Fruit fly (Drosophila melanogaster) whole organism, embryonic: ENCODE data around the gene CG7497.
A peak's percentile ranks its signal among the peaks of the same experiment; 100 is the strongest.

Experiments used
- Ada2b ChIP-seq: fragments of 200-800 bp; sonication (Bioruptor generic); IDR thresholded peaks from 2 replicates; pipeline ENCODE4 v1.3.6; 2022; ENCODE audit warnings: missing biosample characterization, missing genetic modification characterization
- B-H2 ChIP-seq: fragments of 200-800 bp; sonication (Bioruptor generic); optimal IDR thresholded peaks from 2 replicates; lab custom pipeline; 2018; ENCODE audit warnings: missing biosample characterization, mild to moderate bottlenecking, missing genetic modification characterization
- Bdp1 ChIP-seq: fragments of 200-800 bp; sonication (Bioruptor generic); optimal IDR thresholded peaks from 3 replicates; lab custom pipeline; 2016; ENCODE audit warnings: missing biosample characterization, missing genetic modification characterization
- CG1024 ChIP-seq: fragments of 200-800 bp; sonication (Bioruptor generic); IDR thresholded peaks from 2 replicates; pipeline ENCODE4 v1.3.6; 2022; ENCODE audit warnings: missing biosample characterization, missing genetic modification characterization
- CG10366 ChIP-seq: fragments of 200-800 bp; sonication (Bioruptor generic); IDR thresholded peaks from 2 replicates; pipeline ENCODE4 v1.3.6; 2022; ENCODE audit warnings: missing biosample characterization, missing genetic modification characterization
- CG10543 ChIP-seq: fragments of 200-800 bp; sonication (Bioruptor generic); optimal IDR thresholded peaks from 3 replicates; lab custom pipeline; 2017; ENCODE audit warnings: missing biosample characterization, mild to moderate bottlenecking, missing genetic modification characterization, moderate library complexity
- CG11723 ChIP-seq: fragments of 200-800 bp; sonication (Bioruptor generic); optimal IDR thresholded peaks from 2 replicates; lab custom pipeline; 2017; ENCODE audit warnings: missing biosample characterization, mild to moderate bottlenecking, missing genetic modification characterization
- CG14667 ChIP-seq: fragments of 200-800 bp; sonication (Bioruptor generic); IDR thresholded peaks from 2 replicates; pipeline ENCODE4 v1.3.6; 2022; ENCODE audit warnings: missing biosample characterization, missing genetic modification characterization
- CG1602 ChIP-seq: fragments of 200-800 bp; sonication (Bioruptor generic); optimal IDR thresholded peaks from 3 replicates; lab custom pipeline; 2016; ENCODE audit warnings: missing biosample characterization, missing genetic modification characterization
- CG17802 ChIP-seq: fragments of 200-800 bp; sonication (Bioruptor generic); optimal IDR thresholded peaks from 2 replicates; lab custom pipeline; 2018; ENCODE audit warnings: missing biosample characterization, mild to moderate bottlenecking, missing genetic modification characterization, moderate library complexity
- CG17829 ChIP-seq: fragments of 200-800 bp; optimal IDR thresholded peaks from 2 replicates; lab custom pipeline; 2019; ENCODE audit warnings: missing biosample characterization, mild to moderate bottlenecking, missing genetic modification characterization, moderate library complexity
- CG1832 ChIP-seq: fragments of 200-800 bp; sonication (Bioruptor generic); optimal IDR thresholded peaks from 2 replicates; lab custom pipeline; 2017; ENCODE audit warnings: missing biosample characterization, mild to moderate bottlenecking, missing genetic modification characterization, inconsistent platforms
- CG2120 ChIP-seq: fragments of 200-800 bp; sonication (Bioruptor generic); optimal IDR thresholded peaks from 3 replicates; lab custom pipeline; 2016; ENCODE audit warnings: missing biosample characterization, missing genetic modification characterization
- CG2875 ChIP-seq: fragments of 200-800 bp; sonication (Bioruptor generic); optimal IDR thresholded peaks from 2 replicates; lab custom pipeline; 2017; ENCODE audit warnings: missing biosample characterization, mild to moderate bottlenecking, missing genetic modification characterization, missing genetic modification reagents
- CG30020 ChIP-seq: fragments of 200-800 bp; optimal IDR thresholded peaks from 2 replicates; lab custom pipeline; 2019; ENCODE audit warnings: missing biosample characterization, mild to moderate bottlenecking, missing genetic modification characterization, moderate library complexity
- CG30431 ChIP-seq: fragments of 200-800 bp; sonication (Bioruptor generic); optimal IDR thresholded peaks from 2 replicates; lab custom pipeline; 2017; ENCODE audit warnings: missing biosample characterization, missing genetic modification characterization
- CG31441 ChIP-seq: fragments of 200-800 bp; sonication (Bioruptor generic); IDR thresholded peaks from 2 replicates; pipeline ENCODE4 v1.3.6; 2022; ENCODE audit warnings: missing biosample characterization, missing genetic modification characterization
- CG3281 ChIP-seq: fragments of 200-800 bp; sonication (Bioruptor generic); optimal IDR thresholded peaks from 3 replicates; lab custom pipeline; 2017; ENCODE audit warnings: missing biosample characterization, mild to moderate bottlenecking, missing genetic modification characterization
- CG4820 ChIP-seq: fragments of 200-800 bp; sonication (Bioruptor generic); optimal IDR thresholded peaks from 3 replicates; lab custom pipeline; 2016; ENCODE audit warnings: missing biosample characterization, missing genetic modification characterization
- CG6813 ChIP-seq: fragments of 200-800 bp; sonication (Bioruptor generic); optimal IDR thresholded peaks from 2 replicates; lab custom pipeline; 2017; ENCODE audit warnings: missing biosample characterization, missing genetic modification characterization, mild to moderate bottlenecking, moderate library complexity, missing genetic modification reagents
- CG8281 ChIP-seq: fragments of 200-800 bp; sonication (Bioruptor generic); optimal IDR thresholded peaks from 2 replicates; lab custom pipeline; 2018; ENCODE audit warnings: missing biosample characterization, mild to moderate bottlenecking, missing genetic modification characterization, moderate library complexity
- CG8388 ChIP-seq: fragments of 200-800 bp; sonication (Bioruptor generic); optimal IDR thresholded peaks from 2 replicates; lab custom pipeline; 2019; ENCODE audit warnings: missing biosample characterization, mild to moderate bottlenecking, missing genetic modification characterization, moderate library complexity
- CG8924 ChIP-seq: fragments of 200-800 bp; optimal IDR thresholded peaks from 3 replicates; lab custom pipeline; 2019; ENCODE audit warnings: missing biosample characterization, mild to moderate bottlenecking, missing genetic modification characterization, moderate library complexity
- CG9215 ChIP-seq: fragments of 200-800 bp; sonication (Bioruptor generic); IDR thresholded peaks from 2 replicates; pipeline ENCODE4 v1.3.6; 2022; ENCODE audit warnings: missing biosample characterization, missing genetic modification characterization
- CG9932 ChIP-seq: fragments of 200-800 bp; sonication (Bioruptor generic); IDR thresholded peaks from 2 replicates; pipeline ENCODE4 v1.3.6; 2022; ENCODE audit warnings: missing biosample characterization, missing genetic modification characterization
- D19A ChIP-seq: fragments of 200-800 bp; optimal IDR thresholded peaks from 3 replicates; lab custom pipeline; 2019; ENCODE audit warnings: missing biosample characterization, mild to moderate bottlenecking, missing genetic modification characterization, moderate library complexity
- Doc2 ChIP-seq: fragments of 200-800 bp; sonication (Bioruptor generic); IDR thresholded peaks from 2 replicates; pipeline ENCODE4 v1.3.6; 2022; ENCODE audit warnings: missing biosample characterization, missing genetic modification characterization
- Eip74EF ChIP-seq, 2 experiments: fragments of 200-800 bp in 1 of 2; fragments of >200 bp in 1 of 2; sonication (Bioruptor generic) in 1 of 2; optimal IDR thresholded peaks; 2 replicates each; lab custom pipeline; 2017 to 2019; ENCODE audit warnings: missing biosample characterization in 2 of 2, missing genetic modification characterization in 2 of 2, mild to moderate bottlenecking in 1 of 2, moderate library complexity in 1 of 2
- Jarid2 ChIP-seq: fragments of 200-800 bp; sonication (Bioruptor generic); optimal IDR thresholded peaks from 3 replicates; lab custom pipeline; 2017; ENCODE audit warnings: mild to moderate bottlenecking, missing biosample characterization, missing genetic modification reagents, missing genetic modification characterization
- Opbp ChIP-seq: fragments of 200-800 bp; sonication (Bioruptor generic); IDR thresholded peaks from 3 replicates; pipeline ENCODE4 v1.3.6; 2022; ENCODE audit warnings: missing biosample characterization, missing genetic modification characterization; ENCODE audit not compliant: partially characterized antibody
- Rfx ChIP-seq: fragments of 200-800 bp; sonication (Bioruptor generic); IDR thresholded peaks from 2 replicates; pipeline ENCODE4 v1.3.6; 2022; ENCODE audit warnings: missing biosample characterization, missing genetic modification characterization
- Side ChIP-seq: fragments of 200-800 bp; sonication (Bioruptor generic); optimal IDR thresholded peaks from 2 replicates; lab custom pipeline; 2016; ENCODE audit warnings: missing biosample characterization, missing genetic modification characterization
- ap ChIP-seq: fragments of 200-800 bp; sonication (Bioruptor generic); IDR thresholded peaks from 2 replicates; pipeline ENCODE4 v1.3.6; 2022; ENCODE audit warnings: missing biosample characterization, missing genetic modification characterization
- az2 ChIP-seq: fragments of 200-800 bp; sonication (Bioruptor generic); optimal IDR thresholded peaks from 3 replicates; lab custom pipeline; 2016; ENCODE audit warnings: missing biosample characterization, missing genetic modification characterization
- br ChIP-seq: fragments of >200 bp; optimal IDR thresholded peaks from 2 replicates; lab custom pipeline; 2017
- chn ChIP-seq: fragments of 200-800 bp; sonication (Bioruptor generic); optimal IDR thresholded peaks from 2 replicates; lab custom pipeline; 2016; ENCODE audit warnings: missing biosample characterization, missing genetic modification characterization
- ci ChIP-seq: fragments of 200-800 bp; sonication (Bioruptor generic); IDR thresholded peaks from 3 replicates; pipeline ENCODE4 v1.3.6; 2022; ENCODE audit warnings: missing biosample characterization, missing genetic modification characterization
- dimm ChIP-seq: fragments of 200-800 bp; sonication (Bioruptor generic); IDR thresholded peaks from 2 replicates; pipeline ENCODE4 v1.3.6; 2022; ENCODE audit warnings: missing biosample characterization, missing genetic modification characterization
- eyg ChIP-seq: fragments of 200-800 bp; sonication (Bioruptor generic); optimal IDR thresholded peaks from 3 replicates; lab custom pipeline; 2016; ENCODE audit warnings: missing biosample characterization, missing genetic modification characterization
- fd64A ChIP-seq: fragments of 200-800 bp; sonication (Bioruptor generic); optimal IDR thresholded peaks from 3 replicates; lab custom pipeline; 2018; ENCODE audit warnings: missing biosample characterization, mild to moderate bottlenecking, missing genetic modification characterization
- fru ChIP-seq: fragments of >200 bp; optimal IDR thresholded peaks from 2 replicates; lab custom pipeline; 2017
- gem ChIP-seq: fragments of 200-800 bp; sonication (Bioruptor generic); optimal IDR thresholded peaks from 2 replicates; lab custom pipeline; 2019; ENCODE audit warnings: missing biosample characterization, mild to moderate bottlenecking, missing genetic modification characterization, moderate library complexity
- hb ChIP-seq: fragments of 200-800 bp; sonication (Bioruptor generic); IDR thresholded peaks from 3 replicates; pipeline ENCODE4 v1.3.6; 2022; ENCODE audit warnings: missing biosample characterization, missing genetic modification characterization; ENCODE audit not compliant: partially characterized antibody
- ind ChIP-seq: fragments of 200-800 bp; sonication (Bioruptor generic); optimal IDR thresholded peaks from 3 replicates; lab custom pipeline; 2016; ENCODE audit warnings: missing biosample characterization, missing genetic modification characterization
- ken ChIP-seq: fragments of 200-800 bp; sonication (Bioruptor generic); IDR thresholded peaks from 3 replicates; pipeline ENCODE4 v1.3.6; 2022; ENCODE audit warnings: missing biosample characterization, missing genetic modification characterization
- pzg ChIP-seq: fragments of 200-800 bp; sonication (Bioruptor generic); optimal IDR thresholded peaks from 3 replicates; lab custom pipeline; 2018; ENCODE audit warnings: missing biosample characterization, mild to moderate bottlenecking, missing genetic modification characterization, moderate library complexity
- run ChIP-seq: fragments of 200-800 bp; sonication (Bioruptor generic); optimal IDR thresholded peaks from 3 replicates; lab custom pipeline; 2018; ENCODE audit warnings: missing biosample characterization, mild to moderate bottlenecking, missing genetic modification characterization
- sd ChIP-seq: fragments of 200-800 bp; sonication (Bioruptor generic); optimal IDR thresholded peaks from 3 replicates; lab custom pipeline; 2018; ENCODE audit warnings: missing biosample characterization, mild to moderate bottlenecking, missing genetic modification characterization, moderate library complexity
- sens-2 ChIP-seq: fragments of 200-800 bp; sonication (Bioruptor generic); IDR thresholded peaks from 2 replicates; pipeline ENCODE4 v1.3.6; 2022; ENCODE audit warnings: missing biosample characterization, missing genetic modification characterization
- unc-4 ChIP-seq: fragments of 200-800 bp; sonication (Bioruptor generic); IDR thresholded peaks from 2 replicates; pipeline ENCODE4 v1.3.6; 2022; ENCODE audit warnings: missing biosample characterization, missing genetic modification characterization; ENCODE audit not compliant: partially characterized antibody
- z ChIP-seq: fragments of 200-800 bp; sonication (Bioruptor generic); IDR thresholded peaks from 3 replicates; pipeline ENCODE4 v1.3.6; 2022; ENCODE audit warnings: missing biosample characterization, missing genetic modification characterization
- zf30C ChIP-seq: fragments of 200-800 bp; sonication (Bioruptor generic); optimal IDR thresholded peaks from 3 replicates; lab custom pipeline; 2018; ENCODE audit warnings: missing biosample characterization, mild to moderate bottlenecking, missing genetic modification characterization

Gene CG7497

DNA sequence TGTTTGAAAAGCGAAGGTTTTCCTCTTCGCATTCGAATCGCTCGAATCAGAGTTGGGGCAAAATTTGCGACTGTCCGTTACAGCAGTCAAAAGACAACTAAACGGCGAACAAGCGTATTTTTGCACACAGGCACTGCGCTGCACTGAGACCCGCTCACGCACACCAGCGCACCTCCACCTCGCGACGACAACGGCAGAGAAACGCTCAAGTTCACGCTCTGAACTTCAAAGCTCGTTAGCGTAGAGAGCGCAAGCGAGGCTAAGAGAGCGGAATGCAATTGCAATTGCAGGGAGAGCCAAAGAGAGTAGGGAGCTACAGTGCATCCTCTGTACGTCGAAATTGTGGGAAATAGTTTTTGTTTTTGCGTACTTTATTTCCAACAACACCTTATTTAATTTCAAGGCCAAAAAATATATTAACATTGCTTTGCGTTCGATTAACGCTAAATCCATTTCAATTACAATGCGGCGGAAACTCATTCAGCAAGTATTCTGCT, 14.0 kb upstream of the CG7497 start, which contains the start of gene Eip74EF (continued):
- TF ChIP-seq Jarid2 (GFP tag; lab: Kevin White, UChicago) (peak; percentile 72), br (no peak), CG30020 (tag; lab: Kevin White, UChicago) (no peak), CG17829 (no peak), gem (tag; lab: Kevin White, UChicago) (peak; percentile 15), ind (peak; percentile 1), eyg (GFP tag; lab: Kevin White, UChicago) (no peak), fru (lab: Kevin White, UChicago) (no peak), CG2875 (GFP tag; lab: Kevin White, UChicago) (no peak), ap (no peak), ken (GFP tag; lab: Robert Waterston, UW) (no peak; the same call in 2 of the 3 replicates), Side (GFP tag; lab: Kevin White, UChicago) (no peak), z (GFP tag; lab: Robert Waterston, UW) (peak; percentile 90), B-H2 (GFP tag; lab: Kevin White, UChicago) (no peak), Doc2 (no peak), Eip74EF (GFP tag; optimal IDR thresholded peaks at IDR 0.05; lab: Kevin White, UChicago) (peak in 1 of 2 experiments; percentile 55), ci (GFP tag; lab: Robert Waterston, UW) (peak; percentile 63), CG8281 (no peak), CG3281 (GFP tag; lab: Kevin White, UChicago) (no peak), Rfx (GFP tag; lab: Robert Waterston, UW) (0 out of 2 replicates have a peak, but pooled peaks have one; percentile 20), CG4820 (GFP tag; lab: Kevin White, UChicago) (no peak), Bdp1 (GFP tag; lab: Kevin White, UChicago) (no peak), D19A (tag; lab: Kevin White, UChicago) (no peak), CG8924 (tag; lab: Kevin White, UChicago) (no peak), CG6813 (GFP tag; lab: Kevin White, UChicago) (no peak), CG10366 (GFP tag; lab: Robert Waterston, UW) (no peak), fd64A (no peak), CG9215 (GFP tag; lab: Robert Waterston, UW) (no peak), CG1602 (GFP tag; lab: Kevin White, UChicago) (no peak), hb (GFP tag; lab: Robert Waterston, UW) (no peak), CG31441 (GFP tag; lab: Robert Waterston, UW) (no peak), pzg (no peak), CG9932 (GFP tag; lab: Robert Waterston, UW) (no peak), chn (GFP tag; lab: Kevin White, UChicago) (no peak), sd (tag; lab: Kevin White, UChicago) (peak; percentile 10), CG17802 (tag; lab: Kevin White, UChicago) (no peak), az2 (peak; percentile 18), zf30C (GFP tag; lab: Kevin White, UChicago) (no peak), unc-4 (GFP tag; lab: Robert Waterston, UW) (no peak), CG1024 (GFP tag; lab: Robert Waterston, UW) (0 out of 2 replicates have a peak, but pooled peaks have one; percentile 2), CG11723 (GFP tag; lab: Kevin White, UChicago) (no peak), dimm (no peak), Opbp (GFP tag; lab: Robert Waterston, UW) (0 out of 3 replicates have a peak, but pooled peaks have one; percentile 43), CG30431 (GFP tag; lab: Kevin White, UChicago) (no peak), CG10543 (peak; percentile 12), sens-2 (GFP tag; lab: Robert Waterston, UW) (peak; percentile 20; the same call in 1 of the 2 replicates), CG14667 (no peak), run (tag; lab: Kevin White, UChicago) (no peak), Ada2b (GFP tag; lab: Robert Waterston, UW) (no peak), CG2120 (GFP tag; lab: Kevin White, UChicago) (no peak), CG1832 (GFP tag; lab: Kevin White, UChicago) (no peak), CG8388 (no peak)
